Worm (Caenorhabditis elegans): ENCODE results near the gene srh-192.

DNA sequence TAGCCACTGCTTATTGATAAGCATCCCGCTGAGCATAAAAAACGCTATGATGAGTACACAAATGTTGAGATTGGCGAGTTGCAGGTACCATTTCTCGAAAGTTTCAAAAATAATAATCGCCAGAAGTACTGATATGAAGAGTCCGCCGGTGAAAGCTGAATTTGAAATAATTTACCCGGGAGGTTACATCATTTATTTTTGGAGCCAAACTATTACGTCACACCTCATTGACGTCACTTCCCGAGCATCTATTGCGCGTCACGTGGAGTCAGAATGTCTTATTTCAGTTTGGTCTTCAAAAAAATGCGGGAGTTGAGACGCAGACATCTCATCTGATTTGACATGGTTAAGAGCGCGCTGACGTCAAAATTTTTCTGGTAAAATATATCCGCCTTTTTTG, 15.9 kb upstream of the srh-192 start:
- TF ChIP-seq F49E8.2 (tag; optimal IDR thresholded peaks at IDR 0.05; ENCODE audit: insufficient read depth) (no peak), ztf-22 (GFP tag; optimal IDR thresholded peaks at IDR 0.05) (no peak)

Data from whole organism, young adult.